Worm (Caenorhabditis elegans) whole organism, L1 larva: ENCODE data around the gene Y75D11A.6.

ENCODE experiments used
- aha-1 ChIP-seq: fragments of 150-350 bp; optimal IDR thresholded peaks from 2 replicates; lab custom pipeline; 2014; ENCODE audit warnings: missing biosample characterization, missing genetic modification characterization
- alr-1 ChIP-seq: fragments of 200-800 bp; sonication (Bioruptor generic); optimal IDR thresholded peaks from 2 replicates; lab custom pipeline; 2018; ENCODE audit warnings: borderline replicate concordance, mild to moderate bottlenecking, missing genetic modification characterization, missing compliant biosample characterization
- jun-1 ChIP-seq: fragments of 150-350 bp; optimal IDR thresholded peaks from 2 replicates; lab custom pipeline; 2014; ENCODE audit warnings: missing biosample characterization, missing genetic modification reagents, missing genetic modification characterization
- rnt-1 ChIP-seq: sonication (generic microtip); optimal IDR thresholded peaks from 2 replicates; lab custom pipeline; 2016; ENCODE audit warnings: mild to moderate bottlenecking, missing genetic modification characterization, moderate library complexity, missing compliant biosample characterization
- unc-62 ChIP-seq: fragments of 150-350 bp; optimal IDR thresholded peaks from 2 replicates; lab custom pipeline; 2014; ENCODE audit warnings: missing biosample characterization, missing genetic modification reagents, missing genetic modification characterization

ce11 chrX:1698476-1698875 is 49.9 kb downstream of the Y75D11A.6 start:
- TF ChIP-seq aha-1 (tag; lab: Kevin White, UChicago) (no peak), alr-1 (no peak), jun-1 (no peak), rnt-1 (tag; lab: Kevin White, UChicago) (no peak), unc-62 (no peak)
